Worm (Caenorhabditis elegans): ENCODE measurements around the gene fbxc-44.
A peak's percentile ranks its signal among the peaks of the same experiment; 100 is the strongest.

fbxc-44 gene

ce11 chrII:4228112-4228770, 9.3 kb downstream of the fbxc-44 start (continued):
- TF ChIP-seq spr-1 (tag; optimal IDR thresholded peaks at IDR 0.05) (no peak), ceh-82 (tag; optimal IDR thresholded peaks at IDR 0.05) (no peak), duxl-1 (tag; optimal IDR thresholded peaks at IDR 0.05; ENCODE audit: poor library complexity) (no peak), ztf-7 (tag; optimal IDR thresholded peaks at IDR 0.05) (no peak), hlh-11 (tag; optimal IDR thresholded peaks at IDR 0.05) (no peak), spr-3 (GFP tag; optimal IDR thresholded peaks at IDR 0.05) (no peak), zfp-3 (GFP tag; conservative IDR thresholded peaks at IDR 0.05) (no peak), lin-15B (tag; optimal IDR thresholded peaks at IDR 0.05) (no peak), ZK546.5 (tag; optimal IDR thresholded peaks at IDR 0.05) (no peak), daf-19 (GFP tag; conservative IDR thresholded peaks at IDR 0.05) (no peak), skn-1 (tag; optimal IDR thresholded peaks at IDR 0.05) (no peak), R02D3.7 (tag; optimal IDR thresholded peaks at IDR 0.05) (no peak), F10B5.3 (tag; optimal IDR thresholded peaks at IDR 0.05) (no peak), tag-97 (GFP tag; IDR thresholded peaks at IDR 0.05) (no peak), pqm-1 (tag; optimal IDR thresholded peaks at IDR 0.05) (no peak), nhr-111 (GFP tag; optimal IDR thresholded peaks at IDR 0.05) (peak; percentile 33), F26F4.8 (GFP tag; conservative IDR thresholded peaks at IDR 0.05) (peak; percentile 66; the same call in 1 of the 2 replicates), ces-1 (GFP tag; optimal IDR thresholded peaks at IDR 0.05) (no peak), snpc-1.2 (GFP tag; IDR thresholded peaks at IDR 0.05) (peak; percentile 53; the same call in 1 of the 2 replicates), Y105C5A.15 (GFP tag; IDR thresholded peaks at IDR 0.05) (no peak), nhr-48 (tag; optimal IDR thresholded peaks at IDR 0.05) (no peak), dve-1 (tag; optimal IDR thresholded peaks at IDR 0.05; ENCODE audit: insufficient read depth) (no peak), F37D6.2 (tag; optimal IDR thresholded peaks at IDR 0.05) (no peak), T20F7.1 (GFP tag; optimal IDR thresholded peaks at IDR 0.05) (no peak), lin-13 (GFP tag; optimal IDR thresholded peaks at IDR 0.05) (no peak), ceh-44 (GFP tag; IDR thresholded peaks at IDR 0.05) (no peak), Y5F2A.4 (GFP tag; optimal IDR thresholded peaks at IDR 0.05) (no peak), daf-16 (GFP tag; optimal IDR thresholded peaks at IDR 0.05) (no peak), daf-16 (tag; optimal IDR thresholded peaks at IDR 0.05) (no peak), nhr-11 (tag; optimal IDR thresholded peaks at IDR 0.05) (no peak), nhr-6 (tag; optimal IDR thresholded peaks at IDR 0.05) (no peak), ceh-28 (tag; optimal IDR thresholded peaks at IDR 0.05) (no peak), Y75B8A.6 (GFP tag; IDR thresholded peaks at IDR 0.05) (no peak), ceh-20 (GFP tag; IDR thresholded peaks at IDR 0.05) (no peak), ZK337.2 (GFP tag; IDR thresholded peaks at IDR 0.05) (no peak), hlh-30 (tag; optimal IDR thresholded peaks at IDR 0.05; ENCODE audit: insufficient read depth) (no peak), pha-4 (GFP tag; IDR thresholded peaks at IDR 0.05) (peak; percentile 53), pha-4 (tag; optimal IDR thresholded peaks at IDR 0.05) (no peak), arid-1 (GFP tag; conservative IDR thresholded peaks at IDR 0.05) (peak; percentile 63), lin-39 (tag; optimal IDR thresholded peaks at IDR 0.05) (no peak), dmd-6 (GFP tag; IDR thresholded peaks at IDR 0.05) (no peak), mxl-3 (GFP tag; optimal IDR thresholded peaks at IDR 0.05) (no peak), lim-7 (GFP tag; IDR thresholded peaks at IDR 0.05) (no peak), madf-5 (GFP tag; IDR thresholded peaks at IDR 0.05) (no peak)
